Worm (Caenorhabditis elegans) whole organism, L3 larva: ENCODE measurements around the gene srh-265.

Experiments
- ZK546.5 ChIP-seq: sonication (generic microtip); optimal IDR thresholded peaks from 2 replicates; lab custom pipeline; 2017; ENCODE audit warnings: missing biosample characterization, missing genetic modification characterization
- ama-1 ChIP-seq: fragments of 150-350 bp; optimal IDR thresholded peaks from 2 replicates; lab custom pipeline; 2018
- egl-27 ChIP-seq: sonication (generic microtip); optimal IDR thresholded peaks from 4 replicates; lab custom pipeline; 2017; ENCODE audit warnings: missing biosample characterization, missing genetic modification reagents, missing genetic modification characterization
- elt-2 ChIP-seq: sonication (generic microtip); optimal IDR thresholded peaks from 2 replicates; lab custom pipeline; 2016; ENCODE audit warnings: missing genetic modification reagents, mild to moderate bottlenecking, missing genetic modification characterization, missing compliant biosample characterization
- fkh-10 ChIP-seq: sonication (generic microtip); optimal IDR thresholded peaks from 2 replicates; lab custom pipeline; 2017; ENCODE audit warnings: missing biosample characterization, missing genetic modification reagents, missing genetic modification characterization
- lin-15B ChIP-seq: fragments of 150-350 bp; optimal IDR thresholded peaks from 2 replicates; lab custom pipeline; 2014; ENCODE audit warnings: missing biosample characterization, missing genetic modification characterization
- nfya-1 ChIP-seq: sonication (generic microtip); optimal IDR thresholded peaks from 2 replicates; lab custom pipeline; 2017; ENCODE audit warnings: missing genetic modification characterization, mild to moderate bottlenecking, missing compliant biosample characterization, antibody characterized with exemption, moderate library complexity; ENCODE audit not compliant: insufficient read depth
- nhr-76 ChIP-seq: fragments of 150-350 bp; sonication (generic microtip); optimal IDR thresholded peaks from 5 replicates; lab custom pipeline; 2014; ENCODE audit warnings: missing biosample characterization, missing genetic modification characterization
- pqm-1 ChIP-seq: fragments of 150-350 bp; optimal IDR thresholded peaks from 2 replicates; lab custom pipeline; 2017; ENCODE audit warnings: missing biosample characterization, missing genetic modification characterization, inconsistent platforms
- sea-2 ChIP-seq: fragments of 150-350 bp; sonication (generic microtip); optimal IDR thresholded peaks from 4 replicates; lab custom pipeline; 2014; ENCODE audit warnings: missing biosample characterization, missing genetic modification reagents, missing genetic modification characterization
- snpc-4 ChIP-seq: fragments of 150-350 bp; optimal IDR thresholded peaks from 2 replicates; lab custom pipeline; 2014; ENCODE audit warnings: missing biosample characterization, missing genetic modification characterization
- unc-39 ChIP-seq: sonication (generic microtip); optimal IDR thresholded peaks from 4 replicates; lab custom pipeline; 2017; ENCODE audit warnings: missing biosample characterization, missing genetic modification characterization
- zag-1 ChIP-seq: fragments of 150-350 bp; optimal IDR thresholded peaks from 2 replicates; lab custom pipeline; 2014; ENCODE audit warnings: missing biosample characterization, missing genetic modification characterization

ce11 chrV:15406928-15407327 is 9.1 kb upstream of the srh-265 start, which contains the start of gene srh-257:
- TF ChIP-seq egl-27 = no peak
- no peak for TF ChIP-seq zag-1 (tag; lab: Kevin White, UChicago)
- TF ChIP-seq elt-2 (tag; lab: Kevin White, UChicago) = no peak
- no peak for TF ChIP-seq nhr-76 (tag; lab: Kevin White, UChicago)
- TF ChIP-seq pqm-1 (tag; lab: Kevin White, UChicago) = no peak
- TF ChIP-seq ZK546.5 (tag; lab: Kevin White, UChicago) = no peak
- no peak for TF ChIP-seq snpc-4 (tag; lab: Kevin White, UChicago)
- no peak for TF ChIP-seq sea-2 (GFP tag; lab: Kevin White, UChicago)
- no peak for TF ChIP-seq unc-39 (tag; lab: Kevin White, UChicago)
- TF ChIP-seq lin-15B (tag; lab: Kevin White, UChicago) = no peak
- no peak for TF ChIP-seq fkh-10 (GFP tag; lab: Kevin White, UChicago)
- no peak for TF ChIP-seq nfya-1
- no peak for TF ChIP-seq ama-1 (lab: Kevin White, UChicago)
